Worm (Caenorhabditis elegans) whole organism, L3 larva: ENCODE data around the gene str-27.

ENCODE experiments used
- ZK546.5 ChIP-seq: sonication (generic microtip); optimal IDR thresholded peaks from 2 replicates; lab custom pipeline; 2017; ENCODE audit warnings: missing biosample characterization, missing genetic modification characterization
- ama-1 ChIP-seq: fragments of 150-350 bp; optimal IDR thresholded peaks from 2 replicates; lab custom pipeline; 2018
- egl-5 ChIP-seq: fragments of 150-350 bp; optimal IDR thresholded peaks from 2 replicates; lab custom pipeline; 2017; ENCODE audit warnings: missing biosample characterization, missing genetic modification reagents, missing genetic modification characterization, inconsistent platforms
- elt-3 ChIP-seq, 3 experiments: fragments of 150-350 bp in 1 of 3; sonication (generic microtip) in 2 of 3; optimal IDR thresholded peaks; 2 replicates in 2 of 3; 4 replicates in 1 of 3; lab custom pipeline; 2014 to 2017; ENCODE audit warnings: missing biosample characterization in 3 of 3, missing genetic modification characterization in 3 of 3
- fkh-10 ChIP-seq: sonication (generic microtip); optimal IDR thresholded peaks from 2 replicates; lab custom pipeline; 2017; ENCODE audit warnings: missing biosample characterization, missing genetic modification reagents, missing genetic modification characterization
- lin-15B ChIP-seq: fragments of 150-350 bp; optimal IDR thresholded peaks from 2 replicates; lab custom pipeline; 2014; ENCODE audit warnings: missing biosample characterization, missing genetic modification characterization
- nhr-11 ChIP-seq: fragments of 150-350 bp; optimal IDR thresholded peaks from 2 replicates; lab custom pipeline; 2014; ENCODE audit warnings: missing biosample characterization, missing genetic modification characterization
- nhr-23 ChIP-seq: fragments of 150-350 bp; optimal IDR thresholded peaks from 2 replicates; lab custom pipeline; 2014; ENCODE audit warnings: missing biosample characterization, missing genetic modification reagents, missing genetic modification characterization
- pqm-1 ChIP-seq: fragments of 150-350 bp; optimal IDR thresholded peaks from 2 replicates; lab custom pipeline; 2017; ENCODE audit warnings: missing biosample characterization, missing genetic modification characterization, inconsistent platforms

DNA sequence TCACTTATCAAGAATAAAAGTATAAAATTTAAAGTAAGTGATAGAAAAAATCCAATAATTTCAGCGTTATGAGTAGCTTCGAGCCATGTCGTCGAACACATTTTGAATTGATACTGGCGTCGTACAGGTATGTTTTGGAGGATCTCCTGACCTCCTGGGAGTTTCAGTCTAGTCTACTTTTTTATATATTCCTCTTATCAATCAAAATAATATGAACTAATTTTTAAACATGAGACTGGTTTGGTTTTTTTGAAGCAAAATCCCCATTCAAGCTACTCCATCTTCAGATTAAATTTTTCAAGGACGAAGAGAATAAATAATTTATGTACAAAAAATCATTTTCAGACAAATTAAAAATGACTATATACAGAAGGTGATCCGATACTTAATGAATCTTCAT lies 23.7 kb downstream of the str-27 start, which contains the start of gene str-101:
- TF ChIP-seq elt-3 (tag; optimal IDR thresholded peaks at IDR 0.05; lab: Kevin White, UChicago) (no peak), egl-5 (tag; lab: Kevin White, UChicago) (no peak), pqm-1 (tag; lab: Kevin White, UChicago) (no peak), lin-15B (no peak), ama-1 (lab: Kevin White, UChicago) (no peak), fkh-10 (GFP tag; lab: Kevin White, UChicago) (no peak), nhr-23 (tag; lab: Kevin White, UChicago) (no peak), ZK546.5 (tag; lab: Kevin White, UChicago) (no peak), nhr-11 (no peak)
